Worm (Caenorhabditis elegans): ENCODE results near the gene F57C12.2.

The F57C12.2 gene

ce11 chrX:504046-504843 is 46.9 kb downstream of the F57C12.2 start (continued):
- TF ChIP-seq unc-62 (GFP tag; optimal IDR thresholded peaks at IDR 0.05) = no peak
- peak; percentile 73 for TF ChIP-seq nhr-85 (tag)
- peak in 1 of 2 experiments; percentile 25 for TF ChIP-seq lin-35 (GFP tag; optimal IDR thresholded peaks at IDR 0.05)
- TF ChIP-seq unc-86 (tag; optimal IDR thresholded peaks at IDR 0.05) = no peak
- peak; percentile 83 for TF ChIP-seq blmp-1 (tag; optimal IDR thresholded peaks at IDR 0.05)
- TF ChIP-seq zip-4 (GFP tag; optimal IDR thresholded peaks at IDR 0.05) = no peak
- no peak for TF ChIP-seq vab-15 (tag; optimal IDR thresholded peaks at IDR 0.05)
- TF ChIP-seq nhr-84 (tag; optimal IDR thresholded peaks at IDR 0.05) = no peak
- no peak for TF ChIP-seq lin-39 (tag; optimal IDR thresholded peaks at IDR 0.05)
- TF ChIP-seq pqm-1 (tag; optimal IDR thresholded peaks at IDR 0.05) = no peak
- no peak for TF ChIP-seq swsn-7 (tag; optimal IDR thresholded peaks at IDR 0.05)

All from whole organism, L1 larva.